Worm (Caenorhabditis elegans) whole organism, L2 larva: ENCODE measurements around the gene attf-5.
A peak's percentile ranks its signal among the peaks of the same experiment; 100 is the strongest.

Experiments
- C34F6.9 ChIP-seq: fragments of 150-350 bp; optimal IDR thresholded peaks from 2 replicates; lab custom pipeline; 2014; ENCODE audit warnings: missing biosample characterization, missing genetic modification characterization
- F13H6.1 ChIP-seq: sonication (generic microtip); optimal IDR thresholded peaks from 2 replicates; lab custom pipeline; 2016; ENCODE audit warnings: missing genetic modification characterization, missing compliant biosample characterization
- R02D3.7 ChIP-seq: fragments of 150-350 bp; optimal IDR thresholded peaks from 2 replicates; lab custom pipeline; 2014; ENCODE audit warnings: missing biosample characterization, missing genetic modification characterization
- Y55F3AM.14 ChIP-seq: fragments of 200-800 bp; sonication (Bioruptor generic); optimal IDR thresholded peaks from 2 replicates; lab custom pipeline; 2018; ENCODE audit warnings: mild to moderate bottlenecking, missing genetic modification characterization, missing compliant biosample characterization
- ZK546.5 ChIP-seq: sonication (generic microtip); optimal IDR thresholded peaks from 2 replicates; lab custom pipeline; 2017; ENCODE audit warnings: missing biosample characterization, missing genetic modification characterization
- alr-1 ChIP-seq: fragments of 150-350 bp; optimal IDR thresholded peaks from 2 replicates; lab custom pipeline; 2014; ENCODE audit warnings: missing biosample characterization, missing genetic modification characterization
- aly-2 ChIP-seq: fragments of 150-350 bp; optimal IDR thresholded peaks from 2 replicates; lab custom pipeline; 2014; ENCODE audit warnings: missing biosample characterization, missing genetic modification characterization
- ama-1 ChIP-seq: fragments of 150-350 bp; optimal IDR thresholded peaks from 2 replicates; lab custom pipeline; 2018; ENCODE audit warnings: inconsistent platforms
- blmp-1 ChIP-seq: sonication (generic microtip); optimal IDR thresholded peaks from 2 replicates; lab custom pipeline; 2017; ENCODE audit warnings: missing genetic modification characterization, mild to moderate bottlenecking, missing compliant biosample characterization, antibody characterized with exemption, moderate library complexity; ENCODE audit not compliant: insufficient read depth
- ceh-16 ChIP-seq: fragments of 150-350 bp; optimal IDR thresholded peaks from 2 replicates; lab custom pipeline; 2014; ENCODE audit warnings: missing biosample characterization, missing genetic modification characterization
- ceh-82 ChIP-seq: fragments of 150-350 bp; optimal IDR thresholded peaks from 2 replicates; lab custom pipeline; 2014; ENCODE audit warnings: missing biosample characterization, missing genetic modification characterization
- crh-2 ChIP-seq: sonication (generic microtip); optimal IDR thresholded peaks from 2 replicates; lab custom pipeline; 2017; ENCODE audit warnings: missing biosample characterization, missing genetic modification characterization
- dmd-4 ChIP-seq: sonication (generic microtip); optimal IDR thresholded peaks from 2 replicates; lab custom pipeline; 2017; ENCODE audit warnings: missing biosample characterization, missing genetic modification characterization
- egl-27 ChIP-seq: sonication (generic microtip); optimal IDR thresholded peaks from 3 replicates; lab custom pipeline; 2017; ENCODE audit warnings: missing biosample characterization, missing genetic modification reagents, missing genetic modification characterization
- elt-1 ChIP-seq: fragments of 150-350 bp; optimal IDR thresholded peaks from 2 replicates; lab custom pipeline; 2014; ENCODE audit warnings: missing biosample characterization, missing genetic modification characterization
- elt-3 ChIP-seq: sonication (generic microtip); optimal IDR thresholded peaks from 2 replicates; lab custom pipeline; 2017; ENCODE audit warnings: missing biosample characterization, missing genetic modification characterization
- fos-1 ChIP-seq: fragments of 150-350 bp; optimal IDR thresholded peaks from 2 replicates; lab custom pipeline; 2014; ENCODE audit warnings: missing biosample characterization, missing genetic modification characterization
- gmeb-1 ChIP-seq: fragments of 150-350 bp; optimal IDR thresholded peaks from 2 replicates; lab custom pipeline; 2014; ENCODE audit warnings: missing biosample characterization, missing genetic modification characterization
- lin-11 ChIP-seq: fragments of 150-350 bp; sonication (generic microtip); optimal IDR thresholded peaks from 2 replicates; lab custom pipeline; 2014; ENCODE audit warnings: missing biosample characterization, missing genetic modification characterization, inconsistent platforms, mixed read lengths
- lin-13 ChIP-seq: fragments of 150-350 bp; optimal IDR thresholded peaks from 2 replicates; lab custom pipeline; 2014; ENCODE audit warnings: missing biosample characterization, missing genetic modification reagents, missing genetic modification characterization
- lin-39 ChIP-seq: fragments of 150-350 bp; optimal IDR thresholded peaks from 2 replicates; lab custom pipeline; 2014; ENCODE audit warnings: missing biosample characterization, missing genetic modification reagents, missing genetic modification characterization
- lsy-2 ChIP-seq, 2 experiments: fragments of 150-350 bp in 1 of 2; sonication (generic microtip) in 1 of 2; optimal IDR thresholded peaks; 2 replicates each; lab custom pipeline; 2014 to 2017; ENCODE audit warnings: missing biosample characterization in 2 of 2, missing genetic modification characterization in 2 of 2
- mab-5 ChIP-seq: fragments of 150-350 bp; optimal IDR thresholded peaks from 2 replicates; lab custom pipeline; 2014; ENCODE audit warnings: missing biosample characterization, missing genetic modification characterization
- mbf-1 ChIP-seq: sonication (generic microtip); optimal IDR thresholded peaks from 2 replicates; lab custom pipeline; 2017; ENCODE audit warnings: missing biosample characterization, missing genetic modification characterization
- mdl-1 ChIP-seq, 2 experiments: fragments of 150-350 bp in 1 of 2; sonication (generic microtip) in 1 of 2; optimal IDR thresholded peaks; 2 replicates each; lab custom pipeline; 2017; ENCODE audit warnings: missing biosample characterization in 2 of 2, missing genetic modification characterization in 2 of 2
- nhr-10 ChIP-seq: sonication (generic microtip); optimal IDR thresholded peaks from 2 replicates; lab custom pipeline; 2017; ENCODE audit warnings: missing biosample characterization, missing genetic modification characterization
- nhr-11 ChIP-seq: fragments of 150-350 bp; optimal IDR thresholded peaks from 2 replicates; lab custom pipeline; 2014; ENCODE audit warnings: missing biosample characterization, missing genetic modification characterization
- nhr-12 ChIP-seq: fragments of 150-350 bp; optimal IDR thresholded peaks from 2 replicates; lab custom pipeline; 2014; ENCODE audit warnings: missing biosample characterization, missing genetic modification characterization
- nhr-129 ChIP-seq: fragments of 150-350 bp; optimal IDR thresholded peaks from 2 replicates; lab custom pipeline; 2014; ENCODE audit warnings: missing biosample characterization, missing genetic modification characterization
- nhr-21 ChIP-seq: fragments of 150-350 bp; optimal IDR thresholded peaks from 2 replicates; lab custom pipeline; 2014; ENCODE audit warnings: missing biosample characterization, missing genetic modification characterization
- nhr-23 ChIP-seq: fragments of 150-350 bp; optimal IDR thresholded peaks from 2 replicates; lab custom pipeline; 2014; ENCODE audit warnings: missing biosample characterization, missing genetic modification reagents, missing genetic modification characterization
- nhr-237 ChIP-seq: fragments of 150-350 bp; optimal IDR thresholded peaks from 2 replicates; lab custom pipeline; 2014; ENCODE audit warnings: missing biosample characterization, missing genetic modification characterization
- nhr-25 ChIP-seq: fragments of 150-350 bp; sonication (generic microtip); optimal IDR thresholded peaks from 3 replicates; lab custom pipeline; 2014; ENCODE audit warnings: missing biosample characterization, missing genetic modification characterization
- nhr-6 ChIP-seq: fragments of 150-350 bp; optimal IDR thresholded peaks from 2 replicates; lab custom pipeline; 2014; ENCODE audit warnings: missing biosample characterization, missing genetic modification characterization
- nhr-77 ChIP-seq: fragments of 150-350 bp; optimal IDR thresholded peaks from 2 replicates; lab custom pipeline; 2014; ENCODE audit warnings: missing biosample characterization, missing genetic modification characterization
- peb-1 ChIP-seq: fragments of 150-350 bp; optimal IDR thresholded peaks from 2 replicates; lab custom pipeline; 2014; ENCODE audit warnings: missing biosample characterization, missing genetic modification characterization
- sem-4 ChIP-seq: fragments of 150-350 bp; optimal IDR thresholded peaks from 2 replicates; lab custom pipeline; 2014; ENCODE audit warnings: missing biosample characterization, missing genetic modification reagents, missing genetic modification characterization
- skn-1 ChIP-seq: sonication (generic microtip); optimal IDR thresholded peaks from 2 replicates; lab custom pipeline; 2017; ENCODE audit warnings: missing biosample characterization, missing genetic modification characterization
- sma-3 ChIP-seq: sonication (generic microtip); optimal IDR thresholded peaks from 2 replicates; lab custom pipeline; 2016; ENCODE audit warnings: missing genetic modification reagents, missing genetic modification characterization, missing compliant biosample characterization
- sma-9 ChIP-seq, 2 experiments: fragments of 150-350 bp in 1 of 2; sonication (generic microtip) in 1 of 2; optimal IDR thresholded peaks; 2 replicates each; lab custom pipeline; 2014 to 2016; ENCODE audit warnings: missing genetic modification characterization in 2 of 2, mild to moderate bottlenecking in 1 of 2, missing biosample characterization in 1 of 2, missing compliant biosample characterization in 1 of 2, missing genetic modification reagents in 1 of 2, moderate library complexity in 1 of 2
- snpc-4 ChIP-seq: fragments of 150-350 bp; optimal IDR thresholded peaks from 2 replicates; lab custom pipeline; 2014; ENCODE audit warnings: missing biosample characterization, missing genetic modification characterization
- unc-39 ChIP-seq: fragments of 150-350 bp; optimal IDR thresholded peaks from 2 replicates; lab custom pipeline; 2014; ENCODE audit warnings: missing biosample characterization, missing genetic modification characterization
- unc-55 ChIP-seq: fragments of 150-350 bp; sonication (generic microtip); optimal IDR thresholded peaks from 3 replicates; lab custom pipeline; 2014; ENCODE audit warnings: missing biosample characterization, missing genetic modification reagents, missing genetic modification characterization
- unc-62 ChIP-seq: fragments of 150-350 bp; optimal IDR thresholded peaks from 2 replicates; lab custom pipeline; 2014; ENCODE audit warnings: missing biosample characterization, missing genetic modification reagents, missing genetic modification characterization
- zag-1 ChIP-seq: fragments of 150-350 bp; optimal IDR thresholded peaks from 2 replicates; lab custom pipeline; 2014; ENCODE audit warnings: missing biosample characterization, missing genetic modification characterization
- ztf-1 ChIP-seq: fragments of 200-800 bp; sonication (Bioruptor generic); conservative IDR thresholded peaks from 2 replicates; pipeline ENCODE4 v1.3.6; 2022; ENCODE audit warnings: missing genetic modification characterization, missing compliant biosample characterization
- ztf-11 ChIP-seq: sonication (generic microtip); optimal IDR thresholded peaks from 2 replicates; lab custom pipeline; 2017; ENCODE audit warnings: missing biosample characterization, missing genetic modification characterization
- ztf-4 ChIP-seq: fragments of 150-350 bp; optimal IDR thresholded peaks from 2 replicates; lab custom pipeline; 2014; ENCODE audit warnings: missing biosample characterization, missing genetic modification characterization

Gene attf-5

ce11 chrX:825924-826323, 37.8 kb downstream of the attf-5 start:
- TF ChIP-seq fos-1 (tag; lab: Kevin White, UChicago) = peak; percentile 18
- no peak for TF ChIP-seq aly-2 (tag; lab: Kevin White, UChicago)
- no peak for TF ChIP-seq blmp-1 (tag; lab: Kevin White, UChicago)
- TF ChIP-seq sma-9 (GFP tag; optimal IDR thresholded peaks at IDR 0.05; lab: Kevin White, UChicago) = peak; percentile 61
- no peak for TF ChIP-seq sma-9 (tag; optimal IDR thresholded peaks at IDR 0.05; lab: Kevin White, UChicago)
- TF ChIP-seq mab-5 (tag; lab: Kevin White, UChicago) = peak; percentile 56
- no peak for TF ChIP-seq nhr-237
- no peak for TF ChIP-seq nhr-6 (tag; lab: Kevin White, UChicago)
- TF ChIP-seq F13H6.1 (tag; lab: Kevin White, UChicago) = peak; percentile 57
- no peak for TF ChIP-seq sma-3 (GFP tag; lab: Kevin White, UChicago)
- TF ChIP-seq nhr-11 (tag; lab: Kevin White, UChicago) = no peak
- peak; percentile 44 for TF ChIP-seq zag-1
- TF ChIP-seq mbf-1 (tag; lab: Kevin White, UChicago) = no peak
- no peak for TF ChIP-seq snpc-4 (tag; lab: Kevin White, UChicago)
- no peak for TF ChIP-seq ztf-4 (tag; lab: Kevin White, UChicago)
- TF ChIP-seq C34F6.9 (tag; lab: Kevin White, UChicago) = peak; percentile 74
- peak; percentile 65 for TF ChIP-seq nhr-129 (tag; lab: Kevin White, UChicago)
- peak; percentile 10 to 62 for TF ChIP-seq lsy-2 (tag; optimal IDR thresholded peaks at IDR 0.05; lab: Kevin White, UChicago)
- TF ChIP-seq nhr-21 (tag; lab: Kevin White, UChicago) = no peak
- TF ChIP-seq peb-1 (tag; lab: Kevin White, UChicago) = no peak
- TF ChIP-seq unc-55 = peak; percentile 79
- no peak for TF ChIP-seq ztf-1 (GFP tag; lab: Robert Waterston, UW)
- TF ChIP-seq lin-39 (tag; lab: Kevin White, UChicago) = no peak
- no peak for TF ChIP-seq R02D3.7
- no peak for TF ChIP-seq nhr-25
- TF ChIP-seq nhr-77 (tag; lab: Kevin White, UChicago) = no peak
- TF ChIP-seq egl-27 (tag; lab: Kevin White, UChicago) = no peak
- TF ChIP-seq elt-3 (tag; lab: Kevin White, UChicago) = no peak
- no peak for TF ChIP-seq skn-1 (tag; lab: Kevin White, UChicago)
- TF ChIP-seq unc-62 (GFP tag; lab: Kevin White, UChicago) = no peak
- TF ChIP-seq nhr-10 (tag; lab: Kevin White, UChicago) = no peak
- TF ChIP-seq nhr-12 = no peak
- TF ChIP-seq ZK546.5 = no peak
- TF ChIP-seq nhr-23 (tag; lab: Kevin White, UChicago) = no peak
- TF ChIP-seq Y55F3AM.14 = no peak
- no peak for TF ChIP-seq sem-4 (tag; lab: Kevin White, UChicago)
- no peak for TF ChIP-seq elt-1 (tag; lab: Kevin White, UChicago)
- TF ChIP-seq mdl-1 (tag; optimal IDR thresholded peaks at IDR 0.05; lab: Kevin White, UChicago) = peak in 1 of 2 experiments; percentile 45
- TF ChIP-seq ztf-11 (tag; lab: Kevin White, UChicago) = no peak
- TF ChIP-seq alr-1 = no peak
- TF ChIP-seq unc-39 (tag; lab: Kevin White, UChicago) = no peak
- TF ChIP-seq gmeb-1 (tag; lab: Kevin White, UChicago) = no peak
- no peak for TF ChIP-seq ama-1 (lab: Kevin White, UChicago)
- no peak for TF ChIP-seq ceh-16 (tag; lab: Kevin White, UChicago)
- no peak for TF ChIP-seq ceh-82 (tag; lab: Kevin White, UChicago)
- TF ChIP-seq lin-13 (GFP tag; lab: Kevin White, UChicago) = no peak
- no peak for TF ChIP-seq lin-11 (tag; lab: Kevin White, UChicago)
- peak; percentile 86 for TF ChIP-seq crh-2 (tag; lab: Kevin White, UChicago)
- no peak for TF ChIP-seq dmd-4 (tag; lab: Kevin White, UChicago)
